Worm (Caenorhabditis elegans): ENCODE measurements around the gene R08D7.5.

DNA sequence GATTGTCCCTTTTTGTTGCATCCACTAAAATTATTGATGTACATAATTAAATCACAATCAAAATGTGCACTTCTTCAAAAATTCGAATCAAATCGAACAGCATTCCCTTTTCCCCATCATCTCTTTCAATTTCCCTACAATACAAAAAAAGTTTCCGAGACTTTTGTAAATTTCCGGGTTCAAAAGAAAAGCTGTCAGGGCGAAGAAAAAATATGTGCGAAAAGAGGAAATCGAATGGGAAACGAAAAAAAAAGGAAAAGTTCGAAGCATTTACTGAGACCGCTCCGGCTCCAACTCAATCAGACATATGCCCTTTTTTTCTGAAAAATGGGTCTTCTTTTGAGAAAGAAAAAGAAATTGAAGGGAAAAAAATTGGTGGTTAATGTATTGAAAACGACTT lies 24.8 kb upstream of the R08D7.5 start:
- TF ChIP-seq W03F9.2 (tag; optimal IDR thresholded peaks at IDR 0.05) (no peak), him-1 (tag; optimal IDR thresholded peaks at IDR 0.05) (no peak), dao-5 (tag; optimal IDR thresholded peaks at IDR 0.05) (no peak)

Data from whole organism, L4/young adult.